Fruit fly (Drosophila melanogaster) whole organism, prepupa: ENCODE measurements around the gene CG17258.

Experiments
- Blimp-1 ChIP-seq: fragments of 200-800 bp; sonication (Bioruptor generic); optimal IDR thresholded peaks from 3 replicates; lab custom pipeline; 2017; ENCODE audit warnings: missing biosample characterization, missing genetic modification characterization, mild to moderate bottlenecking, moderate library complexity, missing genetic modification reagents
- CG3032 ChIP-seq: fragments of 200-800 bp; optimal IDR thresholded peaks from 2 replicates; lab custom pipeline; 2019; ENCODE audit warnings: missing biosample characterization, mild to moderate bottlenecking, missing genetic modification characterization, moderate library complexity
- CG6276 ChIP-seq: fragments of 200-800 bp; sonication (Bioruptor generic); optimal IDR thresholded peaks from 2 replicates; lab custom pipeline; 2017; ENCODE audit warnings: missing biosample characterization, mild to moderate bottlenecking, missing genetic modification characterization
- CG6854 ChIP-seq: fragments of 200-800 bp; sonication (Bioruptor generic); optimal IDR thresholded peaks from 2 replicates; lab custom pipeline; 2017; ENCODE audit warnings: missing biosample characterization, mild to moderate bottlenecking, missing genetic modification characterization
- CG8319 ChIP-seq: fragments of 200-800 bp; sonication (Bioruptor generic); optimal IDR thresholded peaks from 3 replicates; lab custom pipeline; 2016; ENCODE audit warnings: missing biosample characterization, missing genetic modification characterization
- CG9139 ChIP-seq: fragments of 200-800 bp; sonication (Bioruptor generic); optimal IDR thresholded peaks from 3 replicates; lab custom pipeline; 2017; ENCODE audit warnings: missing biosample characterization, mild to moderate bottlenecking, missing genetic modification characterization
- Eip75B ChIP-seq: fragments of 200-800 bp; sonication (Bioruptor generic); optimal IDR thresholded peaks from 3 replicates; lab custom pipeline; 2016; ENCODE audit warnings: missing biosample characterization, missing genetic modification characterization
- Hr38 ChIP-seq: sonication (Bioruptor generic); optimal IDR thresholded peaks from 2 replicates; lab custom pipeline; 2016; ENCODE audit warnings: missing biosample characterization, missing genetic modification characterization
- Hr39 ChIP-seq: fragments of 200-800 bp; sonication (Bioruptor generic); optimal IDR thresholded peaks from 2 replicates; lab custom pipeline; 2016; ENCODE audit warnings: missing biosample characterization, missing genetic modification characterization
- Hr4 ChIP-seq: fragments of 200-800 bp; sonication (Bioruptor generic); optimal IDR thresholded peaks from 3 replicates; lab custom pipeline; 2016; ENCODE audit warnings: missing biosample characterization, missing genetic modification characterization
- Sox102F ChIP-seq: fragments of 200-800 bp; sonication (Bioruptor generic); optimal IDR thresholded peaks from 2 replicates; lab custom pipeline; 2016; ENCODE audit warnings: missing biosample characterization, mild to moderate bottlenecking, missing genetic modification characterization
- dac ChIP-seq: fragments of 200-800 bp; sonication (Bioruptor generic); optimal IDR thresholded peaks from 2 replicates; lab custom pipeline; 2017; ENCODE audit warnings: missing biosample characterization, mild to moderate bottlenecking, missing genetic modification characterization
- eg ChIP-seq: fragments of 200-800 bp; sonication (Bioruptor generic); IDR thresholded peaks from 3 replicates; pipeline ENCODE4 v1.3.6; 2022; ENCODE audit warnings: missing biosample characterization, missing genetic modification characterization

DNA sequence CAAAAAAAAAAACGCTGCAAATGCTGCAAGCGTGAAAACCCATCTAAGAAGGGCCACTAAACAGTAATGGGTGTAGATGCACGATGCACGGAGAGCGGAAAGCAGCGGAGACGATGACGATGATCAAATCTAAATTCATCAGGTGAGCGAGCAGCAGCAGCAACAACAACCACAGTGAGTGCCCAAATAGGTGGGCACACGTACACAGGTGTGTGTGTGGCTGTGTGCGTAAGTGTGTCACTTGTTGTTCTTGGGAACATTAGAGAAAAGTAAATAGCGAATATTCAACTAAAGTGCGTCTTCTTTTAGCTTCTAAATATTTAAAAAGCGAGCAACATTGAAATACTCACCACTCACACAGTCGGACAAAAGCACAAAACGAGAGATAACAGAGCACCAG lies 41.9 kb downstream of the CG17258 start:
- no peak for TF ChIP-seq Hr39 (GFP tag; lab: Kevin White, UChicago)
- TF ChIP-seq Hr38 (GFP tag; lab: Kevin White, UChicago): no peak
- no peak for TF ChIP-seq CG3032 (tag; lab: Kevin White, UChicago)
- no peak for TF ChIP-seq Hr4
- no peak for TF ChIP-seq Sox102F (GFP tag; lab: Kevin White, UChicago)
- TF ChIP-seq dac (GFP tag; lab: Kevin White, UChicago): no peak
- no peak for TF ChIP-seq CG8319
- TF ChIP-seq CG6276: no peak
- no peak for TF ChIP-seq eg (GFP tag; lab: Robert Waterston, UW)
- no peak for TF ChIP-seq CG6854 (GFP tag; lab: Kevin White, UChicago)
- TF ChIP-seq Blimp-1: no peak
- TF ChIP-seq Eip75B (GFP tag; lab: Kevin White, UChicago): no peak
- no peak for TF ChIP-seq CG9139 (GFP tag; lab: Kevin White, UChicago)
